Worm (Caenorhabditis elegans) whole organism, young adult: ENCODE data around the gene F32D8.12.

Experiments
- C06A6.2 ChIP-seq: fragments of 200-800 bp; sonication (Bioruptor generic); conservative IDR thresholded peaks from 2 replicates; pipeline ENCODE4 v1.3.6; 2022; ENCODE audit warnings: missing genetic modification characterization, missing compliant biosample characterization
- D2030.7 ChIP-seq: fragments of 200-800 bp; sonication (Bioruptor generic); IDR thresholded peaks from 2 replicates; pipeline ENCODE4 v1.3.6; 2022; ENCODE audit warnings: missing genetic modification reagents, missing genetic modification characterization, missing compliant biosample characterization
- F10E7.11 ChIP-seq: sonication (generic microtip); optimal IDR thresholded peaks from 2 replicates; lab custom pipeline; 2017; ENCODE audit warnings: mild to moderate bottlenecking, missing genetic modification characterization, moderate library complexity, missing compliant biosample characterization
- F23B12.7 ChIP-seq: sonication (generic microtip); optimal IDR thresholded peaks from 2 replicates; lab custom pipeline; 2017; ENCODE audit warnings: missing genetic modification characterization, mild to moderate bottlenecking, missing compliant biosample characterization, antibody characterized with exemption, moderate library complexity; ENCODE audit not compliant: insufficient read depth
- F37B4.10 ChIP-seq: fragments of 200-800 bp; sonication (Bioruptor generic); IDR thresholded peaks from 2 replicates; pipeline ENCODE4 v1.3.6; 2022; ENCODE audit warnings: missing genetic modification characterization, missing compliant biosample characterization
- K11D2.4 ChIP-seq: fragments of 200-800 bp; sonication (Bioruptor generic); IDR thresholded peaks from 2 replicates; pipeline ENCODE4 v1.3.6; 2022; ENCODE audit warnings: missing genetic modification reagents, missing genetic modification characterization, missing compliant biosample characterization
- K12H6.12 ChIP-seq: fragments of 200-800 bp; sonication (Bioruptor generic); optimal IDR thresholded peaks from 2 replicates; lab custom pipeline; 2018; ENCODE audit warnings: mild to moderate bottlenecking, missing genetic modification characterization, missing compliant biosample characterization
- Y56A3A.18 ChIP-seq: fragments of 200-800 bp; sonication (Bioruptor generic); IDR thresholded peaks from 2 replicates; pipeline ENCODE4 v1.3.6; 2022; ENCODE audit warnings: missing genetic modification reagents, missing genetic modification characterization, missing compliant biosample characterization
- Y95B8A.8 ChIP-seq: fragments of 200-800 bp; sonication (Bioruptor generic); IDR thresholded peaks from 2 replicates; pipeline ENCODE4 v1.3.6; 2022; ENCODE audit warnings: missing genetic modification reagents, missing genetic modification characterization, missing compliant biosample characterization
- ama-1 ChIP-seq, 3 experiments: fragments of 150-350 bp in 1 of 3; sonication (generic microtip) in 2 of 3; optimal IDR thresholded peaks; 2 replicates each; lab custom pipeline; 2014 to 2018; ENCODE audit warnings: missing biosample characterization in 2 of 3, missing genetic modification characterization in 2 of 3, missing genetic modification reagents in 2 of 3
- aptf-2 ChIP-seq: fragments of 200-800 bp; sonication (Bioruptor generic); conservative IDR thresholded peaks from 2 replicates; pipeline ENCODE4 v1.3.6; 2022; ENCODE audit warnings: missing genetic modification reagents, missing genetic modification characterization, missing compliant biosample characterization
- athp-1 ChIP-seq: sonication (generic microtip); optimal IDR thresholded peaks from 2 replicates; lab custom pipeline; 2017; ENCODE audit warnings: mild to moderate bottlenecking, missing genetic modification characterization, missing compliant biosample characterization
- attf-3 ChIP-seq: fragments of 200-800 bp; sonication (Bioruptor generic); conservative IDR thresholded peaks from 2 replicates; pipeline ENCODE4 v1.3.6; 2022; ENCODE audit warnings: missing genetic modification reagents, missing genetic modification characterization, missing compliant biosample characterization
- attf-5 ChIP-seq: fragments of 200-800 bp; sonication (Bioruptor generic); optimal IDR thresholded peaks from 2 replicates; lab custom pipeline; 2018; ENCODE audit warnings: mild to moderate bottlenecking, missing genetic modification characterization, missing compliant biosample characterization
- attf-6 ChIP-seq: fragments of 200-800 bp; sonication (Bioruptor generic); IDR thresholded peaks from 2 replicates; pipeline ENCODE4 v1.3.6; 2022; ENCODE audit warnings: missing genetic modification reagents, missing genetic modification characterization, missing compliant biosample characterization
- bed-2 ChIP-seq: fragments of 200-800 bp; sonication (Bioruptor generic); IDR thresholded peaks from 2 replicates; pipeline ENCODE4 v1.3.6; 2022; ENCODE audit warnings: missing genetic modification reagents, missing genetic modification characterization, missing compliant biosample characterization
- cebp-2 ChIP-seq: fragments of 200-800 bp; sonication (Bioruptor generic); IDR thresholded peaks from 2 replicates; pipeline ENCODE4 v1.3.6; 2022; ENCODE audit warnings: missing genetic modification characterization, missing compliant biosample characterization
- ceh-100 ChIP-seq: fragments of 200-800 bp; sonication (Bioruptor generic); IDR thresholded peaks from 2 replicates; pipeline ENCODE4 v1.3.6; 2022; ENCODE audit warnings: missing genetic modification reagents, missing genetic modification characterization, missing compliant biosample characterization
- ceh-27 ChIP-seq: fragments of 200-800 bp; sonication (Bioruptor generic); optimal IDR thresholded peaks from 2 replicates; lab custom pipeline; 2018; ENCODE audit warnings: mild to moderate bottlenecking, missing genetic modification characterization, moderate library complexity, missing compliant biosample characterization
- ceh-58 ChIP-seq: fragments of 200-800 bp; sonication (Bioruptor generic); IDR thresholded peaks from 2 replicates; pipeline ENCODE4 v1.3.6; 2022; ENCODE audit warnings: missing genetic modification characterization, missing compliant biosample characterization
- ceh-79 ChIP-seq: sonication (generic microtip); optimal IDR thresholded peaks from 2 replicates; lab custom pipeline; 2017; ENCODE audit warnings: mild to moderate bottlenecking, missing genetic modification characterization, missing compliant biosample characterization
- ceh-91 ChIP-seq: fragments of 200-800 bp; sonication (Bioruptor generic); IDR thresholded peaks from 2 replicates; pipeline ENCODE4 v1.3.6; 2022; ENCODE audit warnings: missing genetic modification reagents, missing genetic modification characterization, missing compliant biosample characterization
- chd-7 ChIP-seq: sonication (generic microtip); optimal IDR thresholded peaks from 2 replicates; lab custom pipeline; 2016; ENCODE audit warnings: mild to moderate bottlenecking, missing genetic modification characterization, moderate library complexity, missing compliant biosample characterization
- die-1 ChIP-seq: sonication (generic microtip); optimal IDR thresholded peaks from 2 replicates; lab custom pipeline; 2016; ENCODE audit warnings: missing genotype, mild to moderate bottlenecking, missing genetic modification characterization, missing compliant biosample characterization
- dox-1 ChIP-seq: fragments of 200-800 bp; sonication (Bioruptor generic); IDR thresholded peaks from 2 replicates; pipeline ENCODE4 v1.3.6; 2022; ENCODE audit warnings: missing genetic modification reagents, missing genetic modification characterization, missing compliant biosample characterization
- dpff-1 ChIP-seq: sonication (generic microtip); optimal IDR thresholded peaks from 2 replicates; lab custom pipeline; 2017; ENCODE audit warnings: mild to moderate bottlenecking, missing genetic modification characterization, missing compliant biosample characterization
- dpl-1 ChIP-seq: fragments of 150-350 bp; optimal IDR thresholded peaks from 2 replicates; lab custom pipeline; 2014; ENCODE audit warnings: missing biosample characterization, missing genetic modification reagents, missing genetic modification characterization
- efl-1 ChIP-seq: fragments of 150-350 bp; optimal IDR thresholded peaks from 2 replicates; lab custom pipeline; 2014; ENCODE audit warnings: missing biosample characterization, missing genetic modification reagents, missing genetic modification characterization
- egrh-3 ChIP-seq: fragments of 200-800 bp; sonication (Bioruptor generic); IDR thresholded peaks from 2 replicates; pipeline ENCODE4 v1.3.6; 2022; ENCODE audit warnings: missing genetic modification reagents, missing genetic modification characterization, missing compliant biosample characterization
- hlh-26 ChIP-seq: fragments of 200-800 bp; sonication (Bioruptor generic); conservative IDR thresholded peaks from 2 replicates; pipeline ENCODE4 v1.3.6; 2022; ENCODE audit warnings: missing genetic modification reagents, missing genetic modification characterization, missing compliant biosample characterization
- hsf-1 ChIP-seq: fragments of 200-800 bp; sonication (Bioruptor generic); IDR thresholded peaks from 2 replicates; pipeline ENCODE4 v1.3.6; 2022; ENCODE audit warnings: missing genetic modification reagents, missing genetic modification characterization, missing compliant biosample characterization
- lin-26 ChIP-seq: fragments of 200-800 bp; sonication (Bioruptor generic); IDR thresholded peaks from 2 replicates; pipeline ENCODE4 v1.3.6; 2022; ENCODE audit warnings: missing genetic modification reagents, missing genetic modification characterization, missing compliant biosample characterization
- lin-35 ChIP-seq, 3 experiments: fragments of 150-350 bp in 2 of 3; sonication (generic microtip) in 1 of 3; optimal IDR thresholded peaks; 2 replicates each; lab custom pipeline; 2014 to 2018; ENCODE audit warnings: missing biosample characterization in 3 of 3, missing genetic modification characterization in 3 of 3, missing genetic modification reagents in 3 of 3
- madf-3 ChIP-seq: fragments of 200-800 bp; sonication (Bioruptor generic); IDR thresholded peaks from 2 replicates; pipeline ENCODE4 v1.3.6; 2022; ENCODE audit warnings: missing genetic modification reagents, missing genetic modification characterization, missing compliant biosample characterization
- madf-6 ChIP-seq: fragments of 200-800 bp; sonication (Bioruptor generic); IDR thresholded peaks from 2 replicates; pipeline ENCODE4 v1.3.6; 2022; ENCODE audit warnings: missing genetic modification reagents, missing genetic modification characterization, missing compliant biosample characterization
- mel-28 ChIP-seq: sonication (generic microtip); optimal IDR thresholded peaks from 2 replicates; lab custom pipeline; 2016; ENCODE audit warnings: borderline replicate concordance, mild to moderate bottlenecking, missing genetic modification characterization, missing compliant biosample characterization
- mxl-1 ChIP-seq: sonication (generic microtip); optimal IDR thresholded peaks from 2 replicates; lab custom pipeline; 2016; ENCODE audit warnings: missing genetic modification characterization, missing compliant biosample characterization
- nhr-120 ChIP-seq: fragments of 200-800 bp; sonication (Bioruptor generic); IDR thresholded peaks from 2 replicates; pipeline ENCODE4 v1.3.6; 2022; ENCODE audit warnings: missing genetic modification characterization, missing compliant biosample characterization
- nhr-179 ChIP-seq: sonication (generic microtip); optimal IDR thresholded peaks from 2 replicates; lab custom pipeline; 2016; ENCODE audit warnings: mild to moderate bottlenecking, missing genetic modification characterization, missing compliant biosample characterization
- nhr-80 ChIP-seq: sonication (generic microtip); optimal IDR thresholded peaks from 2 replicates; lab custom pipeline; 2016; ENCODE audit warnings: missing genetic modification characterization, missing compliant biosample characterization
- nhr-90 ChIP-seq: sonication (generic microtip); optimal IDR thresholded peaks from 2 replicates; lab custom pipeline; 2016; ENCODE audit warnings: missing genotype, mild to moderate bottlenecking, missing genetic modification characterization, missing compliant biosample characterization
- pbrm-1 ChIP-seq: fragments of 200-800 bp; sonication (Bioruptor generic); IDR thresholded peaks from 2 replicates; pipeline ENCODE4 v1.3.6; 2022; ENCODE audit warnings: missing genetic modification reagents, missing genetic modification characterization, missing compliant biosample characterization
- sdz-38 ChIP-seq: sonication (generic microtip); optimal IDR thresholded peaks from 2 replicates; lab custom pipeline; 2016; ENCODE audit warnings: missing genotype, missing genetic modification characterization, missing compliant biosample characterization
- snpc-1.1 ChIP-seq: sonication (generic microtip); optimal IDR thresholded peaks from 2 replicates; lab custom pipeline; 2017; ENCODE audit warnings: missing genetic modification characterization, mild to moderate bottlenecking, missing compliant biosample characterization, antibody characterized with exemption, moderate library complexity, missing genotype, missing genetic modification reagents; ENCODE audit not compliant: insufficient read depth
- snpc-3.4 ChIP-seq: sonication (generic microtip); optimal IDR thresholded peaks from 2 replicates; lab custom pipeline; 2017; ENCODE audit warnings: missing genetic modification characterization, mild to moderate bottlenecking, missing compliant biosample characterization, antibody characterized with exemption, moderate library complexity, missing genotype, missing genetic modification reagents
- somi-1 ChIP-seq: fragments of 200-800 bp; sonication (Bioruptor generic); optimal IDR thresholded peaks from 2 replicates; lab custom pipeline; 2018; ENCODE audit warnings: mild to moderate bottlenecking, missing genetic modification characterization, missing compliant biosample characterization
- sptf-2 ChIP-seq: fragments of 200-800 bp; sonication (Bioruptor generic); optimal IDR thresholded peaks from 2 replicates; lab custom pipeline; 2018; ENCODE audit warnings: mild to moderate bottlenecking, missing genetic modification characterization, missing compliant biosample characterization
- tbp1 ChIP-seq: fragments of 200-800 bp; sonication (Bioruptor generic); optimal IDR thresholded peaks from 2 replicates; lab custom pipeline; 2018; ENCODE audit warnings: mild to moderate bottlenecking, missing genetic modification characterization, missing compliant biosample characterization
- unc-62 ChIP-seq: fragments of 150-350 bp; optimal IDR thresholded peaks from 2 replicates; lab custom pipeline; 2014; ENCODE audit warnings: missing biosample characterization, missing genetic modification reagents, missing genetic modification characterization
- ztf-3 ChIP-seq: fragments of 200-800 bp; sonication (Bioruptor generic); optimal IDR thresholded peaks from 2 replicates; lab custom pipeline; 2018; ENCODE audit warnings: mild to moderate bottlenecking, missing genetic modification characterization, missing compliant biosample characterization

Gene F32D8.12

ce11 chrV:10871457-10871861, 19.4 kb downstream of the F32D8.12 start:
- TF ChIP-seq snpc-1.1 (tag; lab: Kevin White, UChicago) (no peak), somi-1 (peak; percentile 92), F37B4.10 (GFP tag; lab: Robert Waterston, UW) (no peak), Y95B8A.8 (GFP tag; lab: Robert Waterston, UW) (no peak), mel-28 (tag; lab: Kevin White, UChicago) (no peak), nhr-80 (tag; lab: Kevin White, UChicago) (peak; percentile 59), lin-26 (GFP tag; lab: Robert Waterston, UW) (no peak), mxl-1 (tag; lab: Kevin White, UChicago) (no peak), tbp1 (GFP tag; lab: Kevin White, UChicago) (peak; percentile 3), unc-62 (no peak), nhr-120 (no peak), attf-5 (GFP tag; lab: Kevin White, UChicago) (peak; percentile 76), ceh-58 (GFP tag; lab: Robert Waterston, UW) (no peak), ceh-27 (GFP tag; lab: Kevin White, UChicago) (peak; percentile 70), ceh-100 (GFP tag; lab: Robert Waterston, UW) (no peak), egrh-3 (no peak), hsf-1 (GFP tag; lab: Robert Waterston, UW) (no peak), ama-1 (optimal IDR thresholded peaks at IDR 0.05; lab: Kevin White, UChicago) (no peak), ama-1 (GFP tag; optimal IDR thresholded peaks at IDR 0.05; lab: Kevin White, UChicago) (no peak), hlh-26 (GFP tag; lab: Robert Waterston, UW) (no peak), dpff-1 (tag; lab: Kevin White, UChicago) (no peak), efl-1 (GFP tag; lab: Kevin White, UChicago) (no peak), attf-3 (no peak), snpc-3.4 (tag; lab: Kevin White, UChicago) (no peak), pbrm-1 (no peak), D2030.7 (GFP tag; lab: Robert Waterston, UW) (no peak), chd-7 (peak; percentile 77), K11D2.4 (GFP tag; lab: Robert Waterston, UW) (peak; percentile 51; the same call in 1 of the 2 replicates), ztf-3 (GFP tag; lab: Kevin White, UChicago) (no peak), die-1 (tag; lab: Kevin White, UChicago) (peak; percentile 46), aptf-2 (no peak), C06A6.2 (GFP tag; lab: Robert Waterston, UW) (no peak; the same call in 1 of the 2 replicates), ceh-91 (no peak), lin-35 (GFP tag; optimal IDR thresholded peaks at IDR 0.05; lab: Kevin White, UChicago) (peak in 1 of 3 experiments; percentile 52), nhr-179 (no peak), sptf-2 (no peak), ceh-79 (tag; lab: Kevin White, UChicago) (no peak), madf-6 (GFP tag; lab: Robert Waterston, UW) (no peak), athp-1 (tag; lab: Kevin White, UChicago) (no peak), Y56A3A.18 (GFP tag; lab: Robert Waterston, UW) (no peak), nhr-90 (no peak), K12H6.12 (peak; percentile 93), attf-6 (GFP tag; lab: Robert Waterston, UW) (no peak), sdz-38 (tag; lab: Kevin White, UChicago) (no peak), dox-1 (GFP tag; lab: Robert Waterston, UW) (peak; percentile 72), bed-2 (GFP tag; lab: Robert Waterston, UW) (peak; percentile 48; the same call in 1 of the 2 replicates), madf-3 (no peak), F10E7.11 (no peak), dpl-1 (no peak), cebp-2 (GFP tag; lab: Robert Waterston, UW) (no peak), F23B12.7 (tag; lab: Kevin White, UChicago) (no peak)
